Fruit fly (Drosophila melanogaster) Kc167 (cell line): ENCODE data around the gene CG9967.

Experiments
- Myc ChIP-seq: fragments of >200 bp; optimal IDR thresholded peaks from 2 replicates; lab custom pipeline; 2017; ENCODE audit warnings: missing external identifiers
- Sin3A ChIP-seq: fragments of >200 bp; optimal IDR thresholded peaks from 2 replicates; lab custom pipeline; 2018; ENCODE audit warnings: missing external identifiers
- h ChIP-seq: fragments of >200 bp; optimal IDR thresholded peaks from 3 replicates; lab custom pipeline; 2018; ENCODE audit warnings: missing external identifiers
- insv ChIP-seq: fragments of >200 bp; optimal IDR thresholded peaks from 3 replicates; lab custom pipeline; 2018; ENCODE audit warnings: missing external identifiers
- psq ChIP-seq: fragments of >200 bp; optimal IDR thresholded peaks from 2 replicates; lab custom pipeline; 2017; ENCODE audit warnings: missing external identifiers
- ttk ChIP-seq: sonication (Bioruptor generic); optimal IDR thresholded peaks from 2 replicates; lab custom pipeline; 2017; ENCODE audit warnings: missing external identifiers

The CG9967 gene

dm6 chr2L:2375655-2376417 lies 18.7 kb upstream of the CG9967 start, which contains the start of gene Atxn7:
Gene Atxn7, plus strand, starts transcription at chr2L:2375841.
- TF ChIP-seq h (lab: Kevin White, UChicago) (no peak), insv (no peak), Sin3A (lab: Kevin White, UChicago) (no peak), psq (lab: Kevin White, UChicago) (no peak), Myc (lab: Kevin White, UChicago) (no peak), ttk (lab: Kevin White, UChicago) (no peak)

dm6 chr2L:2373818-2374746 lies 16.9 kb upstream of the CG9967 start, which contains the start of the genes CG3609 and CG15390:
Gene CG3609, minus strand, starts transcription at chr2L:2374627.
Gene CG15390, plus strand, starts transcription at chr2L:2374713.
- no peak for TF ChIP-seq insv
- TF ChIP-seq h (lab: Kevin White, UChicago) = no peak
- no peak for TF ChIP-seq Sin3A (lab: Kevin White, UChicago)
- no peak for TF ChIP-seq psq (lab: Kevin White, UChicago)
- TF ChIP-seq ttk (lab: Kevin White, UChicago) = no peak
- no peak for TF ChIP-seq Myc (lab: Kevin White, UChicago)

dm6 chr2L:2372112-2372449 lies 14.9 kb upstream of the CG9967 start:
- TF ChIP-seq insv = no peak
- no peak for TF ChIP-seq Myc (lab: Kevin White, UChicago)
- no peak for TF ChIP-seq ttk (lab: Kevin White, UChicago)
- no peak for TF ChIP-seq h (lab: Kevin White, UChicago)
- no peak for TF ChIP-seq Sin3A (lab: Kevin White, UChicago)
- TF ChIP-seq psq (lab: Kevin White, UChicago) = no peak

dm6 chr2L:2371406-2372111 lies 14.4 kb upstream of the CG9967 start, which contains the start of gene CG3597:
Gene CG3597, minus strand, starts transcription at chr2L:2371524.
- TF ChIP-seq Myc (lab: Kevin White, UChicago) (no peak), h (lab: Kevin White, UChicago) (no peak), ttk (lab: Kevin White, UChicago) (no peak), Sin3A (lab: Kevin White, UChicago) (no peak), insv (no peak), psq (lab: Kevin White, UChicago) (no peak)

- TF ChIP-seq psq (lab: Kevin White, UChicago) (no peak), h (lab: Kevin White, UChicago) (no peak), Myc (lab: Kevin White, UChicago) (no peak), ttk (lab: Kevin White, UChicago) (no peak), Sin3A (lab: Kevin White, UChicago) (no peak), insv (no peak)
Measured at dm6 chr2L:2370352-2370751, 13.2 kb upstream of the CG9967 start.

dm6 chr2L:2365655-2366214 lies 8.6 kb upstream of the CG9967 start:
- TF ChIP-seq h (lab: Kevin White, UChicago) (no peak), Myc (lab: Kevin White, UChicago) (no peak), ttk (lab: Kevin White, UChicago) (no peak)

dm6 chr2L:2365077-2365651 lies 8.0 kb upstream of the CG9967 start, which contains the start of the genes Rab5 and Axud1:
Gene Rab5, minus strand, starts transcription at chr2L:2365273.
Gene Axud1, plus strand, starts transcription at chr2L:2365345.
- TF ChIP-seq ttk (lab: Kevin White, UChicago) (no peak), h (lab: Kevin White, UChicago) (no peak), psq (lab: Kevin White, UChicago) (no peak), Myc (lab: Kevin White, UChicago) (no peak), insv (no peak), Sin3A (lab: Kevin White, UChicago) (no peak)

dm6 chr2L:2364200-2364754 lies 7.1 kb upstream of the CG9967 start:
- no peak for TF ChIP-seq h (lab: Kevin White, UChicago)
- TF ChIP-seq insv = no peak
- no peak for TF ChIP-seq Myc (lab: Kevin White, UChicago)
- no peak for TF ChIP-seq psq (lab: Kevin White, UChicago)
- no peak for TF ChIP-seq Sin3A (lab: Kevin White, UChicago)
- TF ChIP-seq ttk (lab: Kevin White, UChicago) = no peak

- no peak for TF ChIP-seq ttk (lab: Kevin White, UChicago)
- no peak for TF ChIP-seq h (lab: Kevin White, UChicago)
- TF ChIP-seq psq (lab: Kevin White, UChicago) = no peak
- no peak for TF ChIP-seq Myc (lab: Kevin White, UChicago)
- no peak for TF ChIP-seq insv
- no peak for TF ChIP-seq Sin3A (lab: Kevin White, UChicago)
Measured at dm6 chr2L:2363626-2364147, 6.5 kb upstream of the CG9967 start.
